Worm (Caenorhabditis elegans): ENCODE results near the gene pmpl-1.

pmpl-1 gene

DNA sequence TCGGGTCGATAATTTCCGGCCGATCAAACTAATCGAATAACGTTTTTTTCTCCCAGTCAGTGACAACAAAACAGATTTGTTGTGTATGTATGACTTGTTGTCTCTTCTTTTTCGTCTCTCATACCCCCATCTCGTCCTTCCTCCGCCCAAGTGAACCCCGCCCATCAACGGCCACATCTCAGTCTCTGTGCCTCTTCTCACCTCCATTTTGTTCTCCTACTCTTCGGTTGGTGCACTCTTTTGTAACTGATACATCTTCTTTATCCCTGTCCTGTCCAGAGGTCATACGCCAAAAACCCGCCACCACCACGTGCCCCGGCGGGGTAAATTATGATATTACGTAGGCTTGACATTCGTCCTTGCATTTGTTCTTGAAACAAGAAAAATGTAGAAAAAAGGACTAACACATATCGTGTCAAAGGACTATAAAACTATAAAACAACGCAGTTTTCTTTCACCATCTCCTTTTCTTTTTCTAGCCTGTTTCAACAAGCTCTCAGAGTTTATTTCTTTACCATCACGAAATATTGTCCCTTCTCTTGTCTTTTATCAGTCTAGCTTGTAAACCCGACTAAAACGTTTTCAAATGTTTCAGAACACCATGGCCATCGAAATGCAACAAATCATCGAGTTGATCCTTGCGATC is at the start of gene pmpl-1:
Gene pmpl-1 (plus strand): TSS at position 596 of the 646 bp plus-strand sequence.
- TF ChIP-seq zfh-2 (GFP tag; conservative IDR thresholded peaks at IDR 0.05), result 0 out of 2 replicates have a peak, but pooled peaks have one; percentile 35
- no peak for TF ChIP-seq F55B11.4 (tag; optimal IDR thresholded peaks at IDR 0.05; ENCODE audit: borderline replicate concordance, insufficient read depth)
- TF ChIP-seq nhr-179 (tag; optimal IDR thresholded peaks at IDR 0.05), result no peak
- TF ChIP-seq D2030.7 (GFP tag; IDR thresholded peaks at IDR 0.05), result no peak
- no peak for TF ChIP-seq F37B4.10 (GFP tag; IDR thresholded peaks at IDR 0.05)
- TF ChIP-seq mcd-1 (GFP tag; IDR thresholded peaks at IDR 0.05), result 0 out of 2 replicates have a peak, but pooled peaks have one; percentile 9
- no peak for TF ChIP-seq lsl-1 (GFP tag; optimal IDR thresholded peaks at IDR 0.05)
- TF ChIP-seq somi-1 (GFP tag; optimal IDR thresholded peaks at IDR 0.05), result peak; percentile 32
- TF ChIP-seq nhr-27 (tag; optimal IDR thresholded peaks at IDR 0.05), result no peak
- no peak for TF ChIP-seq Y95B8A.8 (GFP tag; IDR thresholded peaks at IDR 0.05)
- no peak for TF ChIP-seq dox-1 (GFP tag; IDR thresholded peaks at IDR 0.05)
- no peak for TF ChIP-seq attf-5 (GFP tag; optimal IDR thresholded peaks at IDR 0.05)
- no peak for TF ChIP-seq egl-44 (GFP tag; IDR thresholded peaks at IDR 0.05)
- TF ChIP-seq ceh-100 (GFP tag; IDR thresholded peaks at IDR 0.05), result no peak
- no peak for TF ChIP-seq ztf-28 (GFP tag; IDR thresholded peaks at IDR 0.05)
- peak; percentile 5 for TF ChIP-seq lin-40 (tag; optimal IDR thresholded peaks at IDR 0.05)
- TF ChIP-seq madf-10 (tag; optimal IDR thresholded peaks at IDR 0.05), result no peak
- TF ChIP-seq pbrm-1 (GFP tag; IDR thresholded peaks at IDR 0.05), result no peak
- 0 out of 2 replicates have a peak, but pooled peaks have one; percentile 36 for TF ChIP-seq K11D2.4 (GFP tag; IDR thresholded peaks at IDR 0.05)
- peak; percentile 48 for TF ChIP-seq ceh-27 (GFP tag; optimal IDR thresholded peaks at IDR 0.05)
- no peak for TF ChIP-seq cebp-1 (GFP tag; IDR thresholded peaks at IDR 0.05)
- peak; percentile 15 for TF ChIP-seq cebp-1 (tag; optimal IDR thresholded peaks at IDR 0.05)

DNA sequence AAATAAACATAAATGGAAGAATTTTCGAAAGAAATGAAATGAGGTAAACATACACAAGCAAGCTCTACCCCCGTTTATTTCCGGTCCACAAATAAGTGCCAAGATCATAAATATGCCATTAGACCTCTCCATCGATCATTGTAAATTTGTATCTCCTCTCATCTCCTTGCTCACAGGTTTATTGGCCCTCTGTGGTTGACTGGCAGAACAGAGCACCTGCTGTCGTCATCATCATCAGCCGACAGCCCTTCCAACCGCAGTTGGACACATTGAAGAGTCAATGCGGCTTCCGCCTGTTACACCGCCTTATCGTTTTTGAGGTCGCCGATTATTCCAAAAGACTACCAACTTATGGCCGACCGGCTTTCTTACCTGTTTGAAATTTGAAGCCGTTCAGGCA is 49.2 kb upstream of the pmpl-1 start:
- no peak for TF ChIP-seq atf-7 (tag; optimal IDR thresholded peaks at IDR 0.05)
- TF ChIP-seq lin-26 (GFP tag; IDR thresholded peaks at IDR 0.05), result no peak
- TF ChIP-seq lin-40 (tag; optimal IDR thresholded peaks at IDR 0.05), result no peak
- no peak for TF ChIP-seq lin-35 (GFP tag; optimal IDR thresholded peaks at IDR 0.05)
- no peak for TF ChIP-seq tbx-9 (tag; optimal IDR thresholded peaks at IDR 0.05; ENCODE audit: borderline replicate concordance)
- TF ChIP-seq B0019.2 (GFP tag; conservative IDR thresholded peaks at IDR 0.05), result no peak
- no peak for TF ChIP-seq Y67H2A.10 (GFP tag; conservative IDR thresholded peaks at IDR 0.05)
- no peak for TF ChIP-seq mxl-1 (tag; optimal IDR thresholded peaks at IDR 0.05)
- TF ChIP-seq lsy-27 (tag; optimal IDR thresholded peaks at IDR 0.05; ENCODE audit: borderline replicate concordance, insufficient read depth), result no peak
- TF ChIP-seq tbp1 (GFP tag; optimal IDR thresholded peaks at IDR 0.05), result no peak
- no peak for TF ChIP-seq F23B12.7 (tag; optimal IDR thresholded peaks at IDR 0.05; ENCODE audit: insufficient read depth)
- no peak for TF ChIP-seq mel-28 (tag; optimal IDR thresholded peaks at IDR 0.05; ENCODE audit: borderline replicate concordance)

DNA sequence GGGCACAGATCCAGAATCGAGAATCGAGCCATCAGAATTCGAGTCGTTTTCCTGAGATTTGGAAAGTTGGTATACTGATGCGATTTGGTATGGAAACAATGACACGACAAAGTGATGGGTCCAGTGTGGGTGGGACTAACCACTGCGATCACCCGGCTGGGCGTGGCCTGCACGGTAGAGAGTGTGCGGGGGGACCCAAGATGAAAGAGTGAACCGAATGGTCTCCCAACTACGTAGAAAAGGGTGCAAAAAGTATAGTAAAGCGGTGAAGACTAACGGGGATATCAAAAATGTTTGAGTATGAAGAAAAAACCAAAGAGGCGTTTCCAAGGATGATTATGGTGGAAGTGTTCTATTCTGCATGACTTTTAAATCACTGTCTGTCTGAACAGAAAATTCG is 45.6 kb upstream of the pmpl-1 start, which contains the start of gene fkh-2:
Gene fkh-2 (minus strand): TSS at position 101 of the 400 bp plus-strand sequence.
- TF ChIP-seq madf-8 (GFP tag; conservative IDR thresholded peaks at IDR 0.05) (no peak), tbp1 (GFP tag; optimal IDR thresholded peaks at IDR 0.05) (no peak), ztf-25 (GFP tag; IDR thresholded peaks at IDR 0.05) (no peak), Y53F4B.3 (GFP tag; IDR thresholded peaks at IDR 0.05) (no peak), snpc-1.3 (tag; optimal IDR thresholded peaks at IDR 0.05; ENCODE audit: insufficient read depth) (no peak), dox-1 (GFP tag; IDR thresholded peaks at IDR 0.05) (no peak), egrh-3 (GFP tag; IDR thresholded peaks at IDR 0.05) (no peak), nfya-2 (GFP tag; IDR thresholded peaks at IDR 0.05) (no peak), unc-130 (GFP tag; optimal IDR thresholded peaks at IDR 0.05) (no peak), pbrm-1 (GFP tag; IDR thresholded peaks at IDR 0.05) (no peak), rec-8 (tag; optimal IDR thresholded peaks at IDR 0.05) (no peak), mxl-1 (tag; optimal IDR thresholded peaks at IDR 0.05) (no peak), ztf-22 (GFP tag; optimal IDR thresholded peaks at IDR 0.05) (no peak)

All from whole organism, young adult.